Fruit fly (Drosophila melanogaster): ENCODE measurements around the gene CG32450.

- TF ChIP-seq Dif (GFP tag; optimal IDR thresholded peaks at IDR 0.05; ENCODE audit: partially characterized antibody) (no peak), Abd-B (GFP tag; optimal IDR thresholded peaks at IDR 0.05) (no peak), h (GFP tag; optimal IDR thresholded peaks at IDR 0.05) (no peak), OdsH (GFP tag; optimal IDR thresholded peaks at IDR 0.05) (no peak), usp (GFP tag; optimal IDR thresholded peaks at IDR 0.05) (no peak), brk (GFP tag; optimal IDR thresholded peaks at IDR 0.05) (no peak), Rel (GFP tag; optimal IDR thresholded peaks at IDR 0.05) (no peak), Rel (tag; optimal IDR thresholded peaks at IDR 0.05) (no peak), psq (GFP tag; optimal IDR thresholded peaks at IDR 0.05) (no peak), CG9705 (GFP tag; optimal IDR thresholded peaks at IDR 0.05) (no peak), foxo (GFP tag; optimal IDR thresholded peaks at IDR 0.05) (no peak), br (GFP tag; optimal IDR thresholded peaks at IDR 0.05) (no peak)
These were observed 47.9 kb downstream of the CG32450 start for dm6 chr3L:22377484-22377883.
